Fruit fly (Drosophila melanogaster) whole organism, pupa: ENCODE results near the gene CG13038.

Experiments used
- CG12605 ChIP-seq: fragments of 200-800 bp; sonication (Bioruptor generic); IDR thresholded peaks from 2 replicates; pipeline ENCODE4 v1.3.6; 2022; ENCODE audit warnings: missing biosample characterization, missing genetic modification characterization
- CG15710 ChIP-seq: fragments of 200-800 bp; sonication (Bioruptor generic); optimal IDR thresholded peaks from 2 replicates; lab custom pipeline; 2018; ENCODE audit warnings: missing biosample characterization, mild to moderate bottlenecking, missing genetic modification characterization, moderate library complexity
- CG17806 ChIP-seq: fragments of 200-800 bp; sonication (Bioruptor generic); optimal IDR thresholded peaks from 2 replicates; lab custom pipeline; 2018; ENCODE audit warnings: missing biosample characterization, mild to moderate bottlenecking, missing genetic modification characterization, moderate library complexity
- CG8301 ChIP-seq: fragments of 200-800 bp; sonication (Bioruptor generic); optimal IDR thresholded peaks from 2 replicates; lab custom pipeline; 2018; ENCODE audit warnings: missing biosample characterization, mild to moderate bottlenecking, missing genetic modification characterization
- EcR ChIP-seq: fragments of 200-800 bp; sonication (Bioruptor generic); optimal IDR thresholded peaks from 3 replicates; lab custom pipeline; 2019; ENCODE audit warnings: missing biosample characterization, missing genetic modification characterization, mild to moderate bottlenecking, moderate library complexity, missing genetic modification reagents
- fd96Ca ChIP-seq: fragments of 200-800 bp; sonication (Bioruptor generic); IDR thresholded peaks from 3 replicates; pipeline ENCODE4 v1.3.6; 2022; ENCODE audit warnings: missing biosample characterization, missing genetic modification characterization
- gl ChIP-seq: fragments of 200-800 bp; sonication (Bioruptor generic); optimal IDR thresholded peaks from 2 replicates; lab custom pipeline; 2018; ENCODE audit warnings: missing biosample characterization, mild to moderate bottlenecking, missing genetic modification characterization

DNA sequence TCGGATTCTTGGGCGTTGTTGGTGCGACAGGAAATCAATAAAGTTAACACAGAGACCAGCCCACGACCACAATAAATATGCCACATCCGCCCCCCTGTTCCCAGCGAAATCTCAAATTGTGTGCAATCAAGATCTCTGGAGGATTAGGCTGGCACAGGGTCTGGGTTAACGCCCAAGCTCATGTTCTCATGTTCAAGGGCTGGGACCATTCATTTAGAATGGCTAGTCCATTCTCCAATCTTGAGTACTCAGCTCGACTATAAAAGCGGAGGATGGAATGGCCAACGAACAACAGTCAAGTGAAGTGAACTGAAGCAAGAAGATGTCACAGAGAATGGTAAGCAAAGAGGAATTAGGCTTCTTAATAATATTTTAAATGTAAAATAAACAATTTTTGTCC is 5.3 kb upstream of the CG13038 start, which contains the start of gene CG13056:
- TF ChIP-seq CG8301 (no peak), EcR (no peak), CG15710 (tag; lab: Kevin White, UChicago) (no peak), gl (tag; lab: Kevin White, UChicago) (no peak), CG12605 (GFP tag; lab: Robert Waterston, UW) (no peak), fd96Ca (no peak), CG17806 (tag; lab: Kevin White, UChicago) (no peak)
